Worm (Caenorhabditis elegans): ENCODE data around the gene Y49F6B.2.

Y49F6B.2 gene

DNA sequence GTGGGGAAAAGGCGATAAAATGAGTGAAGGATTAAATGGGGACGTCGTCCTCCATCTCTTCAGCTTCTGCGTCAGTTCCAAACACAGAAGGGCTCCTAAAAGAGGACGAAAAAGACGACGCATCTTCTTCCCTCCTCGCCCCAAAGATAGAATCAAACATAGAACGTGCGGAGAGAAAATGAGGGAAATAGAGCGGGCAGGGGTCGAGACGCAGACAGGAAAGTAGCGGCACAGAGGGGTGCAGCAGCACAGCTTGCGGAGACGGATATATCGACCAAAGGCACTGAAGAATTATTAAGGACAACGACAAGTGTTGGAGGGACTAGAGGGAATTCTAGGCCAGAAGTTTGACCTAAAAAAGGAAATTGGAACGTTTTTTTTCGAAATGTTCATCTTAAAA, 44.5 kb downstream of the Y49F6B.2 start:
- TF ChIP-seq unc-130 (tag; optimal IDR thresholded peaks at IDR 0.05) (no peak), lin-14 (GFP tag; optimal IDR thresholded peaks at IDR 0.05) (peak; percentile 89), fkh-8 (tag; optimal IDR thresholded peaks at IDR 0.05) (peak; percentile 30), nhr-237 (tag; optimal IDR thresholded peaks at IDR 0.05) (no peak), sptf-1 (tag; optimal IDR thresholded peaks at IDR 0.05) (no peak), lin-15B (tag; optimal IDR thresholded peaks at IDR 0.05) (no peak), irx-1 (tag; optimal IDR thresholded peaks at IDR 0.05) (no peak), F16B12.6 (tag; optimal IDR thresholded peaks at IDR 0.05) (peak; percentile 36), pqm-1 (tag; optimal IDR thresholded peaks at IDR 0.05) (no peak), egl-27 (tag; optimal IDR thresholded peaks at IDR 0.05) (no peak), skn-1 (tag; optimal IDR thresholded peaks at IDR 0.05) (no peak), mef-2 (tag; optimal IDR thresholded peaks at IDR 0.05) (no peak), snpc-4 (tag; optimal IDR thresholded peaks at IDR 0.05) (no peak), vab-15 (tag; optimal IDR thresholded peaks at IDR 0.05) (no peak), nhr-47 (tag; optimal IDR thresholded peaks at IDR 0.05) (peak; percentile 42), fkh-10 (GFP tag; optimal IDR thresholded peaks at IDR 0.05) (peak; percentile 44), ceh-63 (GFP tag; optimal IDR thresholded peaks at IDR 0.05) (no peak), zip-4 (GFP tag; optimal IDR thresholded peaks at IDR 0.05) (no peak), nhr-12 (tag; optimal IDR thresholded peaks at IDR 0.05) (no peak), blmp-1 (tag; optimal IDR thresholded peaks at IDR 0.05) (no peak), nhr-90 (tag; optimal IDR thresholded peaks at IDR 0.05; ENCODE audit: poor library complexity) (no peak), fos-1 (tag; optimal IDR thresholded peaks at IDR 0.05) (no peak), dsc-1 (tag; optimal IDR thresholded peaks at IDR 0.05) (no peak), ceh-82 (tag; optimal IDR thresholded peaks at IDR 0.05) (peak in 2 of 3 experiments; percentile 21 to 29), ztf-11 (tag; optimal IDR thresholded peaks at IDR 0.05) (no peak), efl-1 (optimal IDR thresholded peaks at IDR 0.05) (peak; percentile 47 to 65), efl-1 (GFP tag; optimal IDR thresholded peaks at IDR 0.05 in 1 of 2) (peak; percentile 30 to 76), nhr-71 (tag; optimal IDR thresholded peaks at IDR 0.05) (no peak), lsy-2 (tag; optimal IDR thresholded peaks at IDR 0.05) (peak; percentile 36 to 47), ztf-4 (tag; optimal IDR thresholded peaks at IDR 0.05) (no peak), lin-35 (GFP tag; optimal IDR thresholded peaks at IDR 0.05) (peak in 1 of 2 experiments; percentile 21), dpl-1 (GFP tag; optimal IDR thresholded peaks at IDR 0.05) (peak in 1 of 3 experiments; percentile 15), ama-1 (optimal IDR thresholded peaks at IDR 0.05) (no peak), lin-39 (tag; optimal IDR thresholded peaks at IDR 0.05) (no peak), aly-2 (tag; optimal IDR thresholded peaks at IDR 0.05) (no peak), aha-1 (tag; optimal IDR thresholded peaks at IDR 0.05) (no peak), nhr-20 (tag; optimal IDR thresholded peaks at IDR 0.05) (no peak), isw-1 (GFP tag; IDR thresholded peaks at IDR 0.05) (no peak), C16A3.4 (tag; optimal IDR thresholded peaks at IDR 0.05) (no peak), nhr-76 (tag; optimal IDR thresholded peaks at IDR 0.05) (no peak), nhr-19 (GFP tag; conservative IDR thresholded peaks at IDR 0.05) (no peak), mep-1 (tag; optimal IDR thresholded peaks at IDR 0.05) (peak; percentile 21), nhr-84 (tag; optimal IDR thresholded peaks at IDR 0.05) (no peak), rnt-1 (tag; optimal IDR thresholded peaks at IDR 0.05) (no peak), fkh-4 (tag; optimal IDR thresholded peaks at IDR 0.05; ENCODE audit: borderline replicate concordance) (no peak), unc-86 (tag; optimal IDR thresholded peaks at IDR 0.05) (peak; percentile 12)

DNA sequence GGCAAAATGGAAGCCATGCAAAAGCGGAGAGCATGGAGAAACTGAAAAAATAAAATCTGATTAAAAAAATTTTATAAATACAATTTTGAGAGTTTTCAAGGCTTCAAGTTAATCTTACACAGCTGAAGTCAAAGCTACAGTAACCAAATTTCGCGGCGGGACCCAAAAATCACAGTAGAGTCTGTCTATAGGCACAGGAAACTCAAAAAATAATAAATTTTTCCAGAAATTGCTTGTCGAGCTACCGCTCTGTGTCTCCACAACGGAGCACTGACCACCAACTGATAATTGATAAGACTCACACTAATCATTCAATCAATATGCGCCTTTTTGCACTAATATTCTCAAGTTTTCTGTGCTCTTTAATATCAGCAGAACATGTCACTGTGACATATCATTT, 47.6 kb downstream of the Y49F6B.2 start, which contains the start of gene W10G11.19:
W10G11.19 (plus strand) TSS at position 301 of the 400 bp plus-strand sequence.
- no peak for TF ChIP-seq nhr-77 (tag; optimal IDR thresholded peaks at IDR 0.05)
- no peak for TF ChIP-seq fkh-8 (tag; optimal IDR thresholded peaks at IDR 0.05)
- no peak for TF ChIP-seq fkh-10 (GFP tag; optimal IDR thresholded peaks at IDR 0.05)
- no peak for TF ChIP-seq nhr-28 (tag; optimal IDR thresholded peaks at IDR 0.05)
- TF ChIP-seq zip-4 (GFP tag; optimal IDR thresholded peaks at IDR 0.05): no peak
- no peak for TF ChIP-seq fos-1 (tag; optimal IDR thresholded peaks at IDR 0.05)
- TF ChIP-seq ama-1 (optimal IDR thresholded peaks at IDR 0.05): no peak
- TF ChIP-seq ces-1 (GFP tag; optimal IDR thresholded peaks at IDR 0.05): no peak
- no peak for TF ChIP-seq zag-1 (tag; optimal IDR thresholded peaks at IDR 0.05)

All from whole organism, L1 larva.